Fruit fly (Drosophila melanogaster) whole organism, pupa: ENCODE data around the gene CG33257.

ENCODE experiments used
- CG10348 ChIP-seq: fragments of 200-800 bp; sonication (Bioruptor generic); IDR thresholded peaks from 2 replicates; pipeline ENCODE4 v1.3.6; 2022; ENCODE audit warnings: missing biosample characterization, missing genetic modification characterization
- CG12605 ChIP-seq: fragments of 200-800 bp; sonication (Bioruptor generic); IDR thresholded peaks from 2 replicates; pipeline ENCODE4 v1.3.6; 2022; ENCODE audit warnings: missing biosample characterization, missing genetic modification characterization
- CG13204 ChIP-seq: fragments of 200-800 bp; sonication (Bioruptor generic); optimal IDR thresholded peaks from 2 replicates; lab custom pipeline; 2018; ENCODE audit warnings: missing biosample characterization, mild to moderate bottlenecking, missing genetic modification characterization, moderate library complexity
- CG14655 ChIP-seq: fragments of 200-800 bp; sonication (Bioruptor generic); optimal IDR thresholded peaks from 3 replicates; lab custom pipeline; 2017; ENCODE audit warnings: mild to moderate bottlenecking, missing biosample characterization, missing genetic modification reagents, missing genetic modification characterization
- CG15710 ChIP-seq: fragments of 200-800 bp; sonication (Bioruptor generic); optimal IDR thresholded peaks from 2 replicates; lab custom pipeline; 2018; ENCODE audit warnings: missing biosample characterization, mild to moderate bottlenecking, missing genetic modification characterization, moderate library complexity
- CG17806 ChIP-seq: fragments of 200-800 bp; sonication (Bioruptor generic); optimal IDR thresholded peaks from 2 replicates; lab custom pipeline; 2018; ENCODE audit warnings: missing biosample characterization, mild to moderate bottlenecking, missing genetic modification characterization, moderate library complexity
- CG34367 ChIP-seq: fragments of 200-800 bp; sonication (Bioruptor generic); optimal IDR thresholded peaks from 2 replicates; lab custom pipeline; 2018; ENCODE audit warnings: missing biosample characterization, mild to moderate bottlenecking, missing genetic modification characterization
- CG4496 ChIP-seq: fragments of 200-800 bp; sonication (Bioruptor generic); IDR thresholded peaks from 3 replicates; pipeline ENCODE4 v1.3.6; 2022; ENCODE audit warnings: missing biosample characterization, missing genetic modification characterization
- CG8159 ChIP-seq: fragments of 200-800 bp; sonication (Bioruptor generic); optimal IDR thresholded peaks from 3 replicates; lab custom pipeline; 2018; ENCODE audit warnings: missing biosample characterization, mild to moderate bottlenecking, missing genetic modification characterization, moderate library complexity
- CG8301 ChIP-seq: fragments of 200-800 bp; sonication (Bioruptor generic); optimal IDR thresholded peaks from 2 replicates; lab custom pipeline; 2018; ENCODE audit warnings: missing biosample characterization, mild to moderate bottlenecking, missing genetic modification characterization
- CG9948 ChIP-seq: fragments of 200-800 bp; sonication (Bioruptor generic); optimal IDR thresholded peaks from 2 replicates; lab custom pipeline; 2018; ENCODE audit warnings: missing biosample characterization, mild to moderate bottlenecking, missing genetic modification characterization, moderate library complexity
- D1 ChIP-seq: fragments of 200-800 bp; sonication (Bioruptor generic); optimal IDR thresholded peaks from 2 replicates; lab custom pipeline; 2018; ENCODE audit warnings: missing biosample characterization, mild to moderate bottlenecking, missing genetic modification characterization, moderate library complexity
- EcR ChIP-seq: fragments of 200-800 bp; sonication (Bioruptor generic); optimal IDR thresholded peaks from 3 replicates; lab custom pipeline; 2019; ENCODE audit warnings: missing biosample characterization, missing genetic modification characterization, mild to moderate bottlenecking, moderate library complexity, missing genetic modification reagents
- Ets98B ChIP-seq: fragments of 200-800 bp; sonication (Bioruptor generic); IDR thresholded peaks from 2 replicates; pipeline ENCODE4 v1.3.6; 2022; ENCODE audit warnings: missing biosample characterization, missing genetic modification characterization
- Pif1A ChIP-seq: fragments of 200-800 bp; sonication (Bioruptor generic); optimal IDR thresholded peaks from 3 replicates; lab custom pipeline; 2016; ENCODE audit warnings: missing biosample characterization, missing genetic modification characterization
- Pif1B ChIP-seq: fragments of 200-800 bp; sonication (Bioruptor generic); optimal IDR thresholded peaks from 3 replicates; lab custom pipeline; 2016; ENCODE audit warnings: missing biosample characterization, missing genetic modification characterization
- Snoo ChIP-seq: fragments of 200-800 bp; sonication (Bioruptor generic); optimal IDR thresholded peaks from 3 replicates; lab custom pipeline; 2017; ENCODE audit warnings: missing biosample characterization, mild to moderate bottlenecking, missing genetic modification characterization, inconsistent platforms
- fd96Ca ChIP-seq: fragments of 200-800 bp; sonication (Bioruptor generic); IDR thresholded peaks from 3 replicates; pipeline ENCODE4 v1.3.6; 2022; ENCODE audit warnings: missing biosample characterization, missing genetic modification characterization
- gl ChIP-seq: fragments of 200-800 bp; sonication (Bioruptor generic); optimal IDR thresholded peaks from 2 replicates; lab custom pipeline; 2018; ENCODE audit warnings: missing biosample characterization, mild to moderate bottlenecking, missing genetic modification characterization
- rn ChIP-seq: fragments of 200-800 bp; sonication (Bioruptor generic); IDR thresholded peaks from 2 replicates; pipeline ENCODE4 v1.3.6; 2022; ENCODE audit warnings: missing biosample characterization, missing genetic modification characterization

CG33257 gene

dm6 chr3L:16364599-16364998 lies 18.5 kb downstream of the CG33257 start, which contains the start of gene Cpr72Eb:
Gene Cpr72Eb, plus strand, starts transcription at chr3L:16364899.
- TF ChIP-seq CG10348 (GFP tag; lab: Robert Waterston, UW), result no peak
- no peak for TF ChIP-seq CG13204 (GFP tag; lab: Kevin White, UChicago)
- TF ChIP-seq Pif1A (GFP tag; lab: Kevin White, UChicago), result no peak
- no peak for TF ChIP-seq CG34367 (tag; lab: Kevin White, UChicago)
- TF ChIP-seq D1 (tag; lab: Kevin White, UChicago), result no peak
- TF ChIP-seq fd96Ca, result no peak
- no peak for TF ChIP-seq Snoo (tag; lab: Kevin White, UChicago)
- TF ChIP-seq CG8159 (tag; lab: Kevin White, UChicago), result no peak
- no peak for TF ChIP-seq CG17806 (tag; lab: Kevin White, UChicago)

dm6 chr3L:16367240-16367639 lies 21.1 kb downstream of the CG33257 start, which contains the start of gene Cpr72Ec:
Gene Cpr72Ec, minus strand, starts transcription at chr3L:16367340.
- TF ChIP-seq CG15710 (tag; lab: Kevin White, UChicago) (no peak), CG9948 (tag; lab: Kevin White, UChicago) (no peak), Ets98B (GFP tag; lab: Robert Waterston, UW) (no peak), CG8301 (tag; lab: Kevin White, UChicago) (no peak), fd96Ca (no peak), Pif1B (GFP tag; lab: Kevin White, UChicago) (no peak), CG13204 (GFP tag; lab: Kevin White, UChicago) (no peak), Snoo (tag; lab: Kevin White, UChicago) (no peak)

dm6 chr3L:16368199-16368598 lies 22.1 kb downstream of the CG33257 start, which contains the start of gene CG4842:
Gene CG4842, plus strand, starts transcription at chr3L:16368389.
- peak; percentile 7 for TF ChIP-seq EcR (GFP tag; lab: Kevin White, UChicago)
- TF ChIP-seq gl (tag; lab: Kevin White, UChicago), result no peak
- no peak for TF ChIP-seq Pif1A (GFP tag; lab: Kevin White, UChicago)
- TF ChIP-seq CG13204 (GFP tag; lab: Kevin White, UChicago), result no peak

- TF ChIP-seq CG9948 (tag; lab: Kevin White, UChicago) (no peak), CG34367 (tag; lab: Kevin White, UChicago) (no peak), CG4496 (GFP tag; lab: Robert Waterston, UW) (no peak), CG8159 (tag; lab: Kevin White, UChicago) (no peak), CG10348 (GFP tag; lab: Robert Waterston, UW) (no peak), rn (GFP tag; lab: Robert Waterston, UW) (no peak), Pif1B (GFP tag; lab: Kevin White, UChicago) (no peak), CG17806 (tag; lab: Kevin White, UChicago) (no peak), Ets98B (GFP tag; lab: Robert Waterston, UW) (no peak), CG12605 (GFP tag; lab: Robert Waterston, UW) (no peak), fd96Ca (no peak), gl (tag; lab: Kevin White, UChicago) (no peak), Pif1A (GFP tag; lab: Kevin White, UChicago) (no peak), D1 (tag; lab: Kevin White, UChicago) (no peak)
- TF ChIP-seq, all 21 proteins: peak for 0
Observed at dm6 chr3L:16369526-16369925, 23.4 kb downstream of the CG33257 start, which contains the start of gene CG18814. Gene CG18814, plus strand, starts transcription at chr3L:16369826.

DNA sequence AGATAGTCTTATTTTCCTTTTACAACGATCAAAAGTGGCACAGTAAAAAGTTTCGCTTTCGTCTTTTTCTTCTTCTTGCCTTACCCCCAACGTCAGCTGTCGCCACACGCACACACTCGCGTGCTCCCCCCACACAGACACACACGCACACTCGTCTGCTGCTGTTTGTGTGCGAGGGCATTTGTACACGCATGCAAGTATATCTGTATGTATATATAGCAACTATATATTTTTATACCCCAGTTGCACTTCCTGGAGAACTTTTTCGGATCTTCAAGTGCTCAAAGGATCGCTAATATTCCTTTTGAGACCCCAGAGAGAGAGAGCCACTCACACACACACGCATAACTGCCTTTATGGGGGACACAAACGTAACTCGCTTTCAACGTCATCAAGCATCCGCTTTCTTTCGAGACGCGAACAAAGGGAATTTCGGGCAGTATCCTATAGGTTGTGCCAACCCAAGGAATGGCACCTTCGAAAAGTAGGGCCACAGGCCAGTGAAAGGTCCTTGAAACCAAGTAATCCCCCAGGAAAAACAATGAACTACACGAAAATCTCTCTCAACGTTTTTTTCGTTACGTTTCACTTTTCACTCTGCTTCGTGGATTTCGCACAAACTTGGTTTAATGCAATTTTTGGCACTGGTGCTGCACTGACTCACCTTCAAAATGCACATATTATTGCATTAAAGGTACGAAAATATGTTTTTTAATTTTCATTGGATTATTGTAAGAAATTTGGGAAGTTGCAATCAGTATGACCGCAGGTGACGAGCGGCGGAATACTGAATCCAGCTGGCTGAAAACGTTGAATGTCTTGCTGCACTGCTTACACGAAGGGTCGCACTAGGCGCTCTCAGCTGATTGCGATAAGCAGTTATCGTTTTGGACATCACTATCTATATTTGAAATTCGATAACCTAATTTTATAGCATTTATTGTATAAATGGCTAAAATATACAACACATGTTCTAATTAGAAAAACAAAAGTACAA lies 31.9 kb downstream of the CG33257 start, which contains the start of gene roq:
Gene roq (minus strand): TSS at position 799 of the 997 bp plus-strand sequence.
- TF ChIP-seq CG12605 (GFP tag; lab: Robert Waterston, UW) (peak; percentile 16; the same call in 1 of the 2 replicates), CG9948 (tag; lab: Kevin White, UChicago) (no peak), CG15710 (tag; lab: Kevin White, UChicago) (no peak), gl (tag; lab: Kevin White, UChicago) (peak; percentile 11), EcR (GFP tag; lab: Kevin White, UChicago) (peak; percentile 29)

dm6 chr3L:16380770-16381169 lies 34.6 kb downstream of the CG33257 start:
- no peak for TF ChIP-seq Pif1A (GFP tag; lab: Kevin White, UChicago)
- peak; percentile 21 for TF ChIP-seq CG8301 (tag; lab: Kevin White, UChicago)

DNA sequence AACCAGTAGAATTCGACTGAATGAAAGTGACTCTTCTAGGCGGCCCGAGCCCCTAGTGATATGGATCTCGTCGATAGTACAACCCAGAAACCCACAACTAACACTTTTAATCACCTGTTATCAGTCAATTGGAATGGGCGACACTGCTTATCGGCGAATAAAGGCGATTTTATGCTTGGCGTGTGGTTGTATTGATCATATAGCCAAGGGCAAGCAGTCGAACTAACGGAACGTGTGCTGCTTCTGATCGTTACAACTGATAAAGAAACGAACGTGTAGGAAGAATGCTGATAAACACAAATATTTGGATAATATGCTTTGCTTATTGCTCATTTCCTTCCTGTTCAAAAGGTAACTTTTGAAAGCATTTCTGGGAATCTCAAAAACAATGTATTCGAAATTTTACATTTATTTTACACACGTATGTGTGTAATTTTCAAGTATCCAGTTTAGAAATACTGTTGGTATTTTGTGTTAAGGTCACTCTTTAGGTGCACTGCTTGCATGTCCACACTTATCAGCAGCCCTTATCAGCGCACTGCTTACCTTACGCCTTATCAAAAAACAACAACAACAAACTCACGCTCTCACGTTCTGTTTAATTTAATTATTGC lies 35.2 kb downstream of the CG33257 start, which contains the start of gene Agpat4:
Gene Agpat4 (minus strand): TSS at position 387 of the 614 bp plus-strand sequence.
- TF ChIP-seq CG4496 (GFP tag; lab: Robert Waterston, UW) (no peak), Snoo (tag; lab: Kevin White, UChicago) (no peak), fd96Ca (no peak), D1 (tag; lab: Kevin White, UChicago) (no peak), CG10348 (GFP tag; lab: Robert Waterston, UW) (no peak), CG34367 (tag; lab: Kevin White, UChicago) (no peak), Pif1A (GFP tag; lab: Kevin White, UChicago) (no peak), CG14655 (GFP tag; lab: Kevin White, UChicago) (no peak), Ets98B (GFP tag; lab: Robert Waterston, UW) (no peak), EcR (GFP tag; lab: Kevin White, UChicago) (no peak), rn (GFP tag; lab: Robert Waterston, UW) (no peak), CG9948 (tag; lab: Kevin White, UChicago) (no peak), CG15710 (tag; lab: Kevin White, UChicago) (no peak)
